Fruit fly (Drosophila melanogaster): Measurements from ENCODE around the gene cyst.
A peak's percentile ranks its signal among the peaks of the same experiment; 100 is the strongest.

cyst gene

DNA sequence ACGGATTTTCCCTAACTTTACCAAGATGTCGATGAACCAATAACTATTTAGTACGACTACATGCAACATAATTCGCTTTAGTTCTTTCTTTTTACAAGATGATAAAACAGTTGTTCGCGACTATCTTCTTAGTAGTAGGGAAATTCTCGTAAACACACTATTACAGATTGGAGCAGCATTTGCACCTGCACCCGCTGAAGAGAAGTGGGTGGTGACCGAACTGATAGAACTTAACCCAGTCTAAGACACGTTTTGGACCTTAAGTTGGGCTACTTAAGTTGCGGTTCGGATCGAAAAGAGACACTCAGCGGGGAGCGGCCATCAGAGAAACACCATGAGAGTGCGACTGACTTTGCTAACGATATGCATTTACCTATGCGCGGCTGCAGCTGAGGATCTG is 21.4 kb downstream of the cyst start, which contains the start of gene CG13083:
CG13083 (plus strand) TSS at position 301 of the 400 bp plus-strand sequence.
- no peak for TF ChIP-seq esn (GFP tag; optimal IDR thresholded peaks at IDR 0.05)
- TF ChIP-seq Hr4 (GFP tag; optimal IDR thresholded peaks at IDR 0.05), result no peak
- TF ChIP-seq Sox15 (GFP tag; optimal IDR thresholded peaks at IDR 0.05), result no peak
- no peak for TF ChIP-seq vri (GFP tag; optimal IDR thresholded peaks at IDR 0.05)
- TF ChIP-seq CG10669 (GFP tag; optimal IDR thresholded peaks at IDR 0.05), result no peak
- no peak for TF ChIP-seq Met (GFP tag; optimal IDR thresholded peaks at IDR 0.05)
- TF ChIP-seq Eip78C (GFP tag), result no peak
- TF ChIP-seq dac (GFP tag; optimal IDR thresholded peaks at IDR 0.05), result no peak

DNA sequence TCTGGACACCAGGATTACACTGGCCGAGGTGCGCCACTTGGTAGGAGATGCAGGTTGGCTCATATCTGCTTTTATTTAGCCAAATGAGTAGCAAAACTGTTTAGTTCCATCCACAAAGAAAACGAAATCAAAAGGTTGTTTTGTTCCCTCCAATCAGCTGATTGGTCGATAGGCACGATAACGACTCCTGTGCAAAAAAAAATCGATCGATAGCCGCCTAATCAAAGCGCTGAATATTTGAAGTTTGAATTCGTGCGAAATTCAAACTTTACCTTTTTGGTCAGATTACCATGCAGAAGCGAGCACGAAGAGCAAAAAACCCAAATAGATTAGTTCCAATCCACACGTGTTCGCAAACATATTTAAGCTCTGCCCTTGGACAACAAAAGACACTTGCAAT is 24.0 kb downstream of the cyst start, which contains the start of the genes CG10195 and CG13084:
CG10195 (minus strand) TSS at position 167 of the 400 bp plus-strand sequence.
CG13084 (plus strand) TSS at position 392 of the 400 bp plus-strand sequence.
- TF ChIP-seq svp (GFP tag), result no peak
- no peak for TF ChIP-seq CG34406 (GFP tag; optimal IDR thresholded peaks at IDR 0.05)
- TF ChIP-seq vri (GFP tag; optimal IDR thresholded peaks at IDR 0.05), result no peak
- no peak for TF ChIP-seq CG6808 (GFP tag; optimal IDR thresholded peaks at IDR 0.05)
- no peak for TF ChIP-seq Met (GFP tag; optimal IDR thresholded peaks at IDR 0.05)

DNA sequence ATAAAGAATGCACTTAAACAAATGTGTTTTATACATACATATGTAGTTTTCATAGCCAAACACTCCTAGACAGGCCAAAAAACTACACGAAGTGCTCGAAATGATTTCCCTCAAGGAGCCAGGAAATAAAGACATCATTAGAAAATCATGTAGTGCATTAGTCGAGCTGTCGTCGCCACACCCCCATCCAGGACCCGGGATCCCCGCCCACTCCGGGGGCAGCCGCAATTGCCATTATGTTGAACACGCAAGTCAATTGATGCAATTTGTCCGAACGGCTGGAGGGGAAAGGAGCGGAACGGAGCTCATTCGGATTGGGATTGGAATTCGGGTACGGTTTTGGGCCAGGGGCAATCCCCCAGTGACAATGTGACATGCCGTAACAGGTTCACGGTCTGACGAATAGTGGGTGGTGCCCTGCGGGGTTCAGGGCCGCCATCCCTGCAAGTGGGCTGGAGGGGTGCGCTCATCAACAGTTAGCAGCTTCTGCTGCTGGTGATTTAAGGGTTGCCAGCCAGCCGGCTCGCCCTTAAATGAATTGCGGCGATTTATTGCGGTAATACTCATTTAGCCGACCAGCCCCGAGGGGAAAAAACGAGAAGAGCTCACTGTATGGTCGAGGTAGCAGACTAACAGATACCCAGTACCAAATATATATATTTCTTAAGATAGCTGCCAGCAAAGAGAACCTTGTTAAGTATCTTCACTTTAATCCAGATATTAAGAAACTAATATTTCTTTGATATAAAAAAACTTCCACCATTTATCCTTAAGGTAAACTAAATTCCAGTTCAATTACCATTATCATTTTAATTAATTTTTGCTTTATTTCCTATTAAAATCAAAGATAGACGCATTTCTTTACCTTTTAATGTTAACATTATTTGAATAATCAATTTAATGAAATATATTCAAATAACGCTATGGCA is 27.9 kb downstream of the cyst start:
- TF ChIP-seq svp (GFP tag), result peak; percentile 23
- no peak for TF ChIP-seq eg (GFP tag; IDR thresholded peaks at IDR 0.05)

DNA sequence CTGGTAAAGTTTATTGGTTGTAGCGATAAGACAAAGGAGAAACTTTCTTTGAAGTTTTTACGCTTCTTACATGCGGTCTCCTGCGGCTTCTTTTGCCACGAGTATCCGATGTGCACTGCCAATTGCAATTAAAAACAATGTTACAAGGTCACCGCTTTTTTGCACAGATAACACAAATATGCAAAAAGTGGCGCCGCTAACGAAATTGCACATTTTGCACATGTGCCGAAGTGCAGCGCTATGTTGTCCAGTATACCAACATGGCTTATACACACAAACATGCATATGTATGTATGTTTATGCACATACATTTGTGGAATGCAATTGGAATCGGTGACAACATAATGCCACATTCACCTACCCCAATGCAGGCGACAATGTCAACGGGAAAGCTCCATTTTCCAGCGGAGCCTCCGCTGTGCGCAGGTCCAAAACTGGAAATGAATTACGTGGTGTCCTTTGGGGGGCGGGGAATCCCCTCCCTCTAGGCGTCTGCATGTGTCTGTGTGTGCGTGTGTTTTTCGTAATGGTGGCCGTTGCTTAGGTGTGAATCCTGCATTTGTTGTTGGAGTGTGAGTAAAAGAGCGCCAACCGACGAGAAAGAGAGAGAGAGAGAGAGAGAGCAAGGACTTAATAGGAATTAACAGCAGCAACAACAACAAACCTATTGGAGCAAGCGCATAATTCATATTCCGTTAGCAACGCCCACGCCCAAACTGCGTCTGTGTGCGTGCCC is 29.1 kb downstream of the cyst start:
- TF ChIP-seq svp (GFP tag), result peak; percentile 45
- TF ChIP-seq achi (GFP tag; optimal IDR thresholded peaks at IDR 0.05), result no peak
- TF ChIP-seq Eip93F (GFP tag; optimal IDR thresholded peaks at IDR 0.05), result no peak

DNA sequence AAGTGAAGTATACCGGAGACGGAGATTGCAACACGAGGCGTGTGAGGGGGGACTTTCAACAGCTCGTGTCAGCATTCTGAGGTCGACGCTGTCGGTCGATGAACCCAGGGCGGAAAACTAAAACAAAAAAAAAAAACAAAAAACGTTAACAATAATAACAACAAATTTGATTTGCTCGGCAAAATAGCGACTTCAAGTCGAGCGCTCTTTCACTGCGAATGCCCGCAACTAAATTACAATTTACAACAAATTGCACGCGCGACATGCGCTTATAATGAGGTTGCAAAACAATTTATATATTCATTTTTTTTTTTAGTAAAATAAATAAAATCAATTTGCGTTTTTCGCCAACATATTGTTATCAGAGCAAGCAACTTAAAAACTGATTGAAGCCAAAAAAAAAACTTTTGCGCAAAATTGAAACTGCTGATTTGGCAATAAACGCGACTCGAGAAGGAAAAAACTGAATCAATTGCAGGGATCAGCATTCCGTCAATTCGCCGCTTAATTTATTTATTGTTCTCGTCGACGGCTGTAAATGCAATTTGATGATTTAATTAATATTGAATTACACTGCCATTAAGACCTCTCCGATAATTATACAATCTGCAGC is 35.1 kb downstream of the cyst start:
- no peak for TF ChIP-seq eg (GFP tag; IDR thresholded peaks at IDR 0.05)
- no peak for TF ChIP-seq Hr39 (GFP tag; optimal IDR thresholded peaks at IDR 0.05)
- TF ChIP-seq spab (GFP tag; optimal IDR thresholded peaks at IDR 0.05), result no peak
- TF ChIP-seq CG34406 (GFP tag; optimal IDR thresholded peaks at IDR 0.05), result no peak
- no peak for TF ChIP-seq salr (GFP tag; optimal IDR thresholded peaks at IDR 0.05)
- no peak for TF ChIP-seq CG7368 (GFP tag; optimal IDR thresholded peaks at IDR 0.05)
- peak; percentile 59 for TF ChIP-seq svp (GFP tag)
- no peak for TF ChIP-seq dac (GFP tag; optimal IDR thresholded peaks at IDR 0.05)

DNA sequence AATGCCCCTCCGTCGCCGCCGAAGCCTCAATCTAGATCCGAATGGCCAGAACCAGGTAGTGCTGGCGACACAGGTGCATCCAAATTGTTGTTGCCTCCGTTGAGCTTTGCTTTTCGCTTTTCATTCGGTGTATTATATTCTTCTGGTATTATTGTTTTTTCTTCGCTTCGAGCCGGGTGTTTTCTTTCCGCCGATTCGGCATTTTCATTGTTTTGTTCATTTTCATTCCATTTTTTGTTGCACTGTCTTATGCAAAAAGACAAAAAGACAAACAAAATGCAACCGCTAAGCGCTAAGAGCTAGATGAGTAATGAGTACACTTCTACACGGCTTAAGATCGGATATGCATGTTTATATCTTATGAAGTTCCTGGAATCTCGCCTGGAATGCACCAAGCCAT is 36.3 kb downstream of the cyst start:
- TF ChIP-seq CG32006 (GFP tag; optimal IDR thresholded peaks at IDR 0.05) (no peak), Eip78C (GFP tag) (no peak), CG34406 (GFP tag; optimal IDR thresholded peaks at IDR 0.05) (no peak), fd85E (GFP tag; optimal IDR thresholded peaks at IDR 0.05) (no peak), CG6163 (GFP tag; IDR thresholded peaks at IDR 0.05) (no peak), CG31627 (GFP tag; optimal IDR thresholded peaks at IDR 0.05) (no peak), CG10669 (GFP tag; optimal IDR thresholded peaks at IDR 0.05) (no peak), CG8119 (GFP tag; IDR thresholded peaks at IDR 0.05) (no peak)

DNA sequence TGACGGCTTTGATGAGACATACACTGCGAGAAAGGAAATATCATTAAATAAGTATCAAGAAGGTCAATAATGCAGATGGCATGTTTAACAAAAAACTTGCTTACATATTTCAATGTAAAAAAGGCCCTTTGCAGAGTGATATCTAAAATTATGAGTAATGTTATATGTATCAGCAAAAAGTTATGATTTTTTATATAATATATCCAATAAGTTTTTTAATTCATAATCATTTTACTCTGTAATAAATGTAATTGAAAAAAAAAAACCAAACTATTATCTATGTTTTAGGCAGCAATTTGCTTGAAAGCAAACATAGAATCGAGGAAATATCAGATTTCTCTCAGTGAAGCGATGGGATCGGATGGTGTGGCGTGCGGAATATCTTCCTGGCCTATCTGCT is 38.8 kb downstream of the cyst start:
- TF ChIP-seq CG10669 (GFP tag; optimal IDR thresholded peaks at IDR 0.05), result no peak
- no peak for TF ChIP-seq esn (GFP tag; optimal IDR thresholded peaks at IDR 0.05)
- no peak for TF ChIP-seq Gug (GFP tag; IDR thresholded peaks at IDR 0.05)
- no peak for TF ChIP-seq Blimp-1 (GFP tag; optimal IDR thresholded peaks at IDR 0.05)
- TF ChIP-seq CG9139 (GFP tag; optimal IDR thresholded peaks at IDR 0.05), result no peak
- no peak for TF ChIP-seq dsx (GFP tag; optimal IDR thresholded peaks at IDR 0.05; ENCODE audit: poor library complexity, severe bottlenecking)
- no peak for TF ChIP-seq CG3919 (GFP tag; optimal IDR thresholded peaks at IDR 0.05)
- TF ChIP-seq Hr38 (GFP tag; optimal IDR thresholded peaks at IDR 0.05), result no peak
- no peak for TF ChIP-seq fd59A (GFP tag; optimal IDR thresholded peaks at IDR 0.05)
- no peak for TF ChIP-seq CG11762 (GFP tag; optimal IDR thresholded peaks at IDR 0.05; ENCODE audit: insufficient read depth)
- peak; percentile 0 for TF ChIP-seq acj6 (GFP tag; optimal IDR thresholded peaks at IDR 0.05)
- no peak for TF ChIP-seq cyc (GFP tag; optimal IDR thresholded peaks at IDR 0.05)
- no peak for TF ChIP-seq Met (GFP tag; optimal IDR thresholded peaks at IDR 0.05)
- TF ChIP-seq achi (GFP tag; optimal IDR thresholded peaks at IDR 0.05), result peak; percentile 16
- TF ChIP-seq CG10631 (GFP tag; optimal IDR thresholded peaks at IDR 0.05), result peak; percentile 14
- TF ChIP-seq fkh (GFP tag; optimal IDR thresholded peaks at IDR 0.05), result no peak

Data from whole organism, prepupa.